Worm (Caenorhabditis elegans): ENCODE measurements around the gene srj-14.

srj-14 gene

DNA sequence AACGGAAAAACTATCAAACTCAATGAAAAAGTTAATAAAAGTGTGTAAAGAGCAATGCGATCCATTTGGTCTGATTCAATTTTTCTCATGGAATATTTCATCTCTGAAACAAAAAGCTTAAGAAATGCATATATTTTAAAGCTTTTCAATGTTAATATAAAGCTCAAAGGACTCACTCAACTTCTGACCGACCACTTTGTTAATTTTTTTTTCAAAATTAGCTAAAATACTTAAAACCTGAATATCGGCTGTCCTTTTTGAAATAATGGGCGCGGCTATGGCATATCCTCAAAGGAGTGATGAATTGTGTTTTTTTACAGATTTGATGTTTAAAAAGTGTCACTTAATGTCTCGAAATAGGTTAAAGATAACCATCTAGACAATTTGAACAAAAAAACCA, 20.3 kb downstream of the srj-14 start, which contains the start of gene C02H6.1:
C02H6.1 (minus strand) TSS at position 101 of the 400 bp plus-strand sequence.
- no peak for TF ChIP-seq R02D3.7 (tag; optimal IDR thresholded peaks at IDR 0.05)
- no peak for TF ChIP-seq ztf-4 (tag; optimal IDR thresholded peaks at IDR 0.05)
- TF ChIP-seq nhr-23 (tag; optimal IDR thresholded peaks at IDR 0.05) = no peak
- no peak for TF ChIP-seq lin-39 (tag; optimal IDR thresholded peaks at IDR 0.05)
- TF ChIP-seq nhr-6 (tag; optimal IDR thresholded peaks at IDR 0.05) = no peak

DNA sequence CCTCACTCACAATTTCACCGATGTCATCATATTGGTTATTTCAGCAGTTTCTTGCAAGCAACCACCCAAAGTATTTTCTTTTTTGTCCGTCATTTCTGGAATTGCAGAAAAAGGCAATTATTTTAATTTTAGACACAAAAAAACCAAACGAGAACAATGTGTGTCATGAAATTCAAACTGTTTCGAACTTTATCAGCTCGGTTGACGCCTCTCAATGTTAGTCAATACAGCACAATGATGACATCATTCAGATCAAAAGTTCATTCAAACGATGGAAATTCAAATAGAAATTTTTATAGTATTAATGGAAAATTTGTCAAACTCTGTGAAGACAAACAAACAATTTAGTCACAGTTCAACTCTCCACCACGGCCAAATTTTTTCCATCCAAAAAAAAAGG, 22.4 kb downstream of the srj-14 start, which contains the start of gene fbxa-105:
fbxa-105 (minus strand) TSS at position 97 of the 400 bp plus-strand sequence.
- TF ChIP-seq mab-5 (tag; optimal IDR thresholded peaks at IDR 0.05) = no peak
- TF ChIP-seq fos-1 (tag; optimal IDR thresholded peaks at IDR 0.05) = peak; percentile 70

DNA sequence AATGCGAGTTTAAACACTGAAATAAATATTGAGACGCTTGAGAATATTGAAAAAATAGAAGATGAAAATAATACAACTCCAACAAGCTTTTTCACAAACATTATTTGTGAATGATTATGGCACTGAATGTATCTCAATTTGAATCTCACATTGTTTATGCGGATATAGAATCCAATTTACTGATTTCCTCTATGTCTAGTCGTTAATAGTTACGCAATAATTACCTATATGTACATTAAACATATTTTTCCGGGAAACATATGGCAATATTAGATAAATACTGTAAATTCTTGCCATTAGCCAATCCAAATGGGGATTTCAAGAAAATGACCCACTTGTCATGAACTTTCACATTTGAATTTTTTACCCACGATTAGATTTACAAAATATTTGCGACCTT, 25.9 kb downstream of the srj-14 start, which contains the start of gene srx-9:
srx-9 (minus strand) TSS at position 101 of the 400 bp plus-strand sequence.
- TF ChIP-seq lin-11 (tag; optimal IDR thresholded peaks at IDR 0.05) = no peak
- no peak for TF ChIP-seq elt-1 (tag; optimal IDR thresholded peaks at IDR 0.05)
- no peak for TF ChIP-seq peb-1 (tag; optimal IDR thresholded peaks at IDR 0.05)
- no peak for TF ChIP-seq snpc-4 (tag; optimal IDR thresholded peaks at IDR 0.05)
- TF ChIP-seq nhr-237 (tag; optimal IDR thresholded peaks at IDR 0.05) = no peak
- no peak for TF ChIP-seq R02D3.7 (tag; optimal IDR thresholded peaks at IDR 0.05)
- no peak for TF ChIP-seq nhr-25 (tag; optimal IDR thresholded peaks at IDR 0.05)
- TF ChIP-seq alr-1 (tag; optimal IDR thresholded peaks at IDR 0.05) = no peak
- no peak for TF ChIP-seq ztf-4 (tag; optimal IDR thresholded peaks at IDR 0.05)
- TF ChIP-seq lin-39 (tag; optimal IDR thresholded peaks at IDR 0.05) = no peak
- TF ChIP-seq sma-3 (GFP tag; optimal IDR thresholded peaks at IDR 0.05) = no peak
- TF ChIP-seq ceh-16 (tag; optimal IDR thresholded peaks at IDR 0.05) = no peak
- TF ChIP-seq crh-2 (tag; optimal IDR thresholded peaks at IDR 0.05) = no peak
- TF ChIP-seq mab-5 (tag; optimal IDR thresholded peaks at IDR 0.05) = no peak
- TF ChIP-seq nhr-10 (tag; optimal IDR thresholded peaks at IDR 0.05) = no peak
- no peak for TF ChIP-seq C34F6.9 (tag; optimal IDR thresholded peaks at IDR 0.05)
- TF ChIP-seq lin-13 (GFP tag; optimal IDR thresholded peaks at IDR 0.05) = no peak

ce11 chrV:7399202-7399601, 29.7 kb downstream of the srj-14 start, which contains the start of gene gst-41:
Gene gst-41 (minus strand): TSS chrV:7399302.
- TF ChIP-seq lin-11 (tag; optimal IDR thresholded peaks at IDR 0.05) = no peak
- no peak for TF ChIP-seq blmp-1 (tag; optimal IDR thresholded peaks at IDR 0.05; ENCODE audit: insufficient read depth)
- TF ChIP-seq unc-55 (GFP tag; optimal IDR thresholded peaks at IDR 0.05) = no peak
- TF ChIP-seq sma-3 (GFP tag; optimal IDR thresholded peaks at IDR 0.05) = no peak
- TF ChIP-seq ceh-16 (tag; optimal IDR thresholded peaks at IDR 0.05) = no peak
- TF ChIP-seq nhr-6 (tag; optimal IDR thresholded peaks at IDR 0.05) = no peak
- TF ChIP-seq nhr-129 (tag; optimal IDR thresholded peaks at IDR 0.05) = no peak
- TF ChIP-seq unc-39 (tag; optimal IDR thresholded peaks at IDR 0.05) = no peak
- no peak for TF ChIP-seq mbf-1 (tag; optimal IDR thresholded peaks at IDR 0.05)
- TF ChIP-seq crh-2 (tag; optimal IDR thresholded peaks at IDR 0.05) = no peak
- no peak for TF ChIP-seq ZK546.5 (tag; optimal IDR thresholded peaks at IDR 0.05)
- no peak for TF ChIP-seq nhr-25 (tag; optimal IDR thresholded peaks at IDR 0.05)
- TF ChIP-seq nhr-237 (tag; optimal IDR thresholded peaks at IDR 0.05) = no peak
- TF ChIP-seq sem-4 (tag; optimal IDR thresholded peaks at IDR 0.05) = no peak
- TF ChIP-seq lin-39 (tag; optimal IDR thresholded peaks at IDR 0.05) = no peak
- TF ChIP-seq dmd-4 (tag; optimal IDR thresholded peaks at IDR 0.05) = no peak
- TF ChIP-seq skn-1 (tag; optimal IDR thresholded peaks at IDR 0.05) = no peak
- TF ChIP-seq peb-1 (tag; optimal IDR thresholded peaks at IDR 0.05) = no peak
- TF ChIP-seq nhr-23 (tag; optimal IDR thresholded peaks at IDR 0.05) = no peak
- TF ChIP-seq F13H6.1 (tag; optimal IDR thresholded peaks at IDR 0.05) = no peak

DNA sequence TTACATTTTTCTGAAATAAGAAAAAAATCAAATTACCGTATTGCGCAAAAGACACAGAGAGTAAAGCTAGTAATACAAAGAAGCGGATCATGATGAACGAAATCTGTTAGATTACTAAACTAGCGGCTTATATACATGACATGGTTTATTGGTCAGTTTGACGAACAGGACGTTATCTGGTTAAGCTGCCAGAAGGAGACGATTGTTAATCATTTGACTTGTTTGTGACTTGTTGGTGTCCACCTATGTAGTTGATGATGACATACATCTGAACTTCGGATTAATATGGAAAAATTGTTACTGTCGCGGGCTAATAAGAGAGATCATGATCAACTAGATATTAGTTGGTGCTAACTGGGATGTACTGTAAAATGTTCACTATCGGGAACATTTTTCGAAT, 30.6 kb downstream of the srj-14 start, which contains the start of gene cnc-9:
cnc-9 (minus strand) TSS at position 101 of the 400 bp plus-strand sequence.
- no peak for TF ChIP-seq R02D3.7 (tag; optimal IDR thresholded peaks at IDR 0.05)
- TF ChIP-seq elt-1 (tag; optimal IDR thresholded peaks at IDR 0.05) = no peak
- no peak for TF ChIP-seq gmeb-1 (tag; optimal IDR thresholded peaks at IDR 0.05)
- TF ChIP-seq nhr-11 (tag; optimal IDR thresholded peaks at IDR 0.05) = no peak
- TF ChIP-seq C34F6.9 (tag; optimal IDR thresholded peaks at IDR 0.05) = no peak
- TF ChIP-seq zag-1 (tag; optimal IDR thresholded peaks at IDR 0.05) = no peak
- TF ChIP-seq nhr-21 (tag; optimal IDR thresholded peaks at IDR 0.05) = no peak
- no peak for TF ChIP-seq ceh-82 (tag; optimal IDR thresholded peaks at IDR 0.05)
- TF ChIP-seq unc-55 (GFP tag; optimal IDR thresholded peaks at IDR 0.05) = no peak
- TF ChIP-seq lin-11 (tag; optimal IDR thresholded peaks at IDR 0.05) = no peak
- no peak for TF ChIP-seq Y55F3AM.14 (GFP tag; optimal IDR thresholded peaks at IDR 0.05)
- TF ChIP-seq snpc-4 (tag; optimal IDR thresholded peaks at IDR 0.05) = no peak
- no peak for TF ChIP-seq nhr-12 (tag; optimal IDR thresholded peaks at IDR 0.05)
- no peak for TF ChIP-seq dmd-4 (tag; optimal IDR thresholded peaks at IDR 0.05)
- TF ChIP-seq lsy-2 (tag; optimal IDR thresholded peaks at IDR 0.05) = no peak
- no peak for TF ChIP-seq sma-9 (GFP tag; optimal IDR thresholded peaks at IDR 0.05)
- TF ChIP-seq sma-9 (tag; optimal IDR thresholded peaks at IDR 0.05) = no peak
- TF ChIP-seq mab-5 (tag; optimal IDR thresholded peaks at IDR 0.05) = no peak
